Fruit fly (Drosophila melanogaster): ENCODE data around the gene GABA-B-R1.

Gene GABA-B-R1

dm6 chr2L:14994834-14995506 lies 21.2 kb upstream of the GABA-B-R1 start (continued):
- TF ChIP-seq CG8281 (tag; optimal IDR thresholded peaks at IDR 0.05): no peak
- no peak for TF ChIP-seq org-1 (GFP tag; optimal IDR thresholded peaks at IDR 0.05)
- no peak for TF ChIP-seq Camta (GFP tag; optimal IDR thresholded peaks at IDR 0.05)
- no peak for TF ChIP-seq trem (tag; optimal IDR thresholded peaks at IDR 0.05)
- TF ChIP-seq odd (GFP tag; optimal IDR thresholded peaks at IDR 0.05): peak; percentile 13
- TF ChIP-seq CoRest (tag; optimal IDR thresholded peaks at IDR 0.05): peak; percentile 6
- peak; percentile 48 for TF ChIP-seq CG7839 (tag; optimal IDR thresholded peaks at IDR 0.05)
- TF ChIP-seq ind (GFP tag; optimal IDR thresholded peaks at IDR 0.05): no peak
- TF ChIP-seq CG4282 (GFP tag; optimal IDR thresholded peaks at IDR 0.05): no peak
- no peak for TF ChIP-seq CG3163 (GFP tag; optimal IDR thresholded peaks at IDR 0.05)
- TF ChIP-seq CG1647 (GFP tag; optimal IDR thresholded peaks at IDR 0.05): no peak
- peak; percentile 46 for TF ChIP-seq CG7556 (GFP tag; optimal IDR thresholded peaks at IDR 0.05)
- no peak for TF ChIP-seq Stat92E (GFP tag; optimal IDR thresholded peaks at IDR 0.05)
- TF ChIP-seq ac (GFP tag; optimal IDR thresholded peaks at IDR 0.05): no peak
- peak in 1 of 2 experiments; percentile 42 for TF ChIP-seq eve (GFP tag; optimal IDR thresholded peaks at IDR 0.05)
- no peak for TF ChIP-seq br (optimal IDR thresholded peaks at IDR 0.05)
- TF ChIP-seq maf-S (GFP tag; optimal IDR thresholded peaks at IDR 0.05): no peak
- peak; percentile 8 for TF ChIP-seq fd96Cb (tag; optimal IDR thresholded peaks at IDR 0.05)
- no peak for TF ChIP-seq Ets65A (GFP tag)
- TF ChIP-seq Xrp1 (GFP tag; IDR thresholded peaks at IDR 0.05): peak; percentile 10; the same call in 1 of the 2 replicates
- no peak for TF ChIP-seq CG4730 (GFP tag; IDR thresholded peaks at IDR 0.05)
- TF ChIP-seq tap (tag; optimal IDR thresholded peaks at IDR 0.05): no peak
- no peak for TF ChIP-seq hkb (optimal IDR thresholded peaks at IDR 0.05)
- TF ChIP-seq hkb (GFP tag; IDR thresholded peaks at IDR 0.05): peak; percentile 7; the same call in 1 of the 2 replicates
- TF ChIP-seq wdn (GFP tag; IDR thresholded peaks at IDR 0.05): no peak
- no peak for TF ChIP-seq mirr (GFP tag; optimal IDR thresholded peaks at IDR 0.05)
- TF ChIP-seq CG11696 (GFP tag; IDR thresholded peaks at IDR 0.05): no peak
- TF ChIP-seq CG1024 (GFP tag; IDR thresholded peaks at IDR 0.05): no peak
- TF ChIP-seq Ssrp (tag; optimal IDR thresholded peaks at IDR 0.05): peak; percentile 29
- TF ChIP-seq tio (GFP tag; optimal IDR thresholded peaks at IDR 0.05): peak; percentile 63
- no peak for TF ChIP-seq rib (GFP tag; IDR thresholded peaks at IDR 0.05)
- TF ChIP-seq knrl (GFP tag; IDR thresholded peaks at IDR 0.05; ENCODE audit: partially characterized antibody): no peak
- no peak for TF ChIP-seq CG7357 (GFP tag; IDR thresholded peaks at IDR 0.05)
- no peak for TF ChIP-seq da (GFP tag; optimal IDR thresholded peaks at IDR 0.05)
- TF ChIP-seq sd (tag; optimal IDR thresholded peaks at IDR 0.05): peak; percentile 16
- TF ChIP-seq ham (GFP tag; IDR thresholded peaks at IDR 0.05): no peak
- 0 out of 3 replicates have a peak, but pooled peaks have one; percentile 31 for TF ChIP-seq row (GFP tag; IDR thresholded peaks at IDR 0.05)
- TF ChIP-seq Drgx (GFP tag; IDR thresholded peaks at IDR 0.05): peak; percentile 38; the same call in 1 of the 2 replicates
- TF ChIP-seq Hr3 (GFP tag; optimal IDR thresholded peaks at IDR 0.05): peak; percentile 45

DNA sequence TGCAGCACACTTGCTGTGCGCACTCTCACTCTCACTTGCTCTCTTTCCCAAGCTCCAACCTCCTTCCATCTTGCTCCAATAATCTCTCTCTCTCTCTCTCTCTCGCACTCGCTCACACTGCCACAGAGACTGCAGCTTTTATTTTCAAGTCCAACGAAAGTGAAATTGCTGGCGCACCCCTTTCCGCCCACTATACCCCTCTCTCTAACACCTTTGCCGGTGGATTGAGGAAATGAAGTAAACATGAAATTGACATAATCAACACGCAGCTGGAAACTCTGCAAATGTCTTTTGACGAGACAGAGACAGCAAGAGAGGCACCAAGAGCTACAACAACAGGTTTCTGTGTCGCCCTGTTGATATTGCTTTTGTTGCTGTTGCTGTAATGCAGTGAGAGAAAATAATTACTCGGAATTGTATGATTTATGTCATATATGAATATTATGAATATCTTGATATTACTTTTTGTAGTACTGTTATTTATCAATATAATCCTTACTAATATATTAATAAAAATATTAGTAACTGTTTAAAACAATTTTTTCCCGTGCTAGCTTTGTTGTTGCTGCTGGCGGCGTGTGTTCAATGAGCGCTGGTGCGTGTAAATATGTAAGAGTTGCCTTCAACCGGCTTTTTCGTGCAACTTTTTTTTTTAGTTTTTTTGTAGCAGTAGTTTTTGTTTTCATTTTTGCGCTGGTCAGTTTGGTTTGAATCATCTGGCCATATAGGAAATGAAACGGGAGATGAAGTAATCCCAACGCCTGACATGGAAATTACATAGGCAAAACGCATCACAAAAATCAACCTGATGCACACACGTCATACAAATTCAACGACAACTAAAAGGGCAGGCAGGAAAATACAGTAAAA lies 20.3 kb upstream of the GABA-B-R1 start:
- TF ChIP-seq zen2 (GFP tag; IDR thresholded peaks at IDR 0.05; ENCODE audit: partially characterized antibody) (0 out of 3 replicates have a peak, but pooled peaks have one; percentile 46), fd96Cb (tag; optimal IDR thresholded peaks at IDR 0.05) (peak; percentile 95), CG1024 (GFP tag; IDR thresholded peaks at IDR 0.05) (peak; percentile 70), mirr (GFP tag; optimal IDR thresholded peaks at IDR 0.05) (peak; percentile 62), chif (GFP tag; optimal IDR thresholded peaks at IDR 0.05) (peak; percentile 46 to 55), CG5245 (GFP tag; optimal IDR thresholded peaks at IDR 0.05) (peak; percentile 81), CG2199 (GFP tag; IDR thresholded peaks at IDR 0.05) (peak; percentile 82; the same call in 2 of the 3 replicates), Rx (GFP tag; IDR thresholded peaks at IDR 0.05) (peak; percentile 82), CG3407 (GFP tag; optimal IDR thresholded peaks at IDR 0.05) (peak; percentile 82), crp (GFP tag; optimal IDR thresholded peaks at IDR 0.05) (peak in 1 of 2 experiments; percentile 53), wor (GFP tag; IDR thresholded peaks at IDR 0.05) (peak; percentile 94), ken (GFP tag; IDR thresholded peaks at IDR 0.05) (peak; percentile 80), sens (GFP tag) (peak; percentile 85), rib (GFP tag; IDR thresholded peaks at IDR 0.05) (no peak; the same call in 1 of the 2 replicates), CG31365 (tag; optimal IDR thresholded peaks at IDR 0.05) (peak; percentile 56)
